Fruit fly (Drosophila melanogaster) whole organism, embryonic: ENCODE data around the gene AstA-R1.

ENCODE experiments used
- CG1024 ChIP-seq: fragments of 200-800 bp; sonication (Bioruptor generic); IDR thresholded peaks from 2 replicates; pipeline ENCODE4 v1.3.6; 2022; ENCODE audit warnings: missing biosample characterization, missing genetic modification characterization
- CG10267 ChIP-seq: fragments of 200-800 bp; sonication (Bioruptor generic); optimal IDR thresholded peaks from 2 replicates; lab custom pipeline; 2018; ENCODE audit warnings: missing biosample characterization, mild to moderate bottlenecking, missing genetic modification characterization, moderate library complexity
- CG10431 ChIP-seq: fragments of 200-800 bp; sonication (Bioruptor generic); optimal IDR thresholded peaks from 3 replicates; lab custom pipeline; 2018; ENCODE audit warnings: missing biosample characterization, mild to moderate bottlenecking, missing genetic modification characterization
- CG11093 ChIP-seq: fragments of 200-800 bp; sonication (Bioruptor generic); IDR thresholded peaks from 3 replicates; pipeline ENCODE4 v1.3.6; 2022; ENCODE audit warnings: missing biosample characterization, missing genetic modification characterization
- CG1529 ChIP-seq: fragments of 200-800 bp; sonication (Bioruptor generic); optimal IDR thresholded peaks from 3 replicates; lab custom pipeline; 2018; ENCODE audit warnings: missing biosample characterization, missing genetic modification characterization
- CG1602 ChIP-seq: fragments of 200-800 bp; sonication (Bioruptor generic); optimal IDR thresholded peaks from 3 replicates; lab custom pipeline; 2016; ENCODE audit warnings: missing biosample characterization, missing genetic modification characterization
- CG1647 ChIP-seq: fragments of 200-800 bp; sonication (Bioruptor generic); optimal IDR thresholded peaks from 3 replicates; lab custom pipeline; 2016; ENCODE audit warnings: missing biosample characterization, missing genetic modification characterization
- CG16815 ChIP-seq: fragments of 200-800 bp; sonication (Bioruptor generic); optimal IDR thresholded peaks from 3 replicates; lab custom pipeline; 2017; ENCODE audit warnings: missing biosample characterization, mild to moderate bottlenecking, missing genetic modification characterization
- CG17328 ChIP-seq: fragments of 200-800 bp; sonication (Bioruptor generic); IDR thresholded peaks from 2 replicates; pipeline ENCODE4 v1.3.6; 2022; ENCODE audit warnings: missing biosample characterization, missing genetic modification characterization
- CG17612 ChIP-seq: fragments of 200-800 bp; sonication (Bioruptor generic); IDR thresholded peaks from 2 replicates; pipeline ENCODE4 v1.3.6; 2022; ENCODE audit warnings: missing biosample characterization, missing genetic modification characterization
- CG2889 ChIP-seq: fragments of 200-800 bp; sonication (Bioruptor generic); IDR thresholded peaks from 3 replicates; pipeline ENCODE4 v1.3.6; 2022; ENCODE audit warnings: missing biosample characterization, missing genetic modification characterization
- CG31388 ChIP-seq: fragments of 200-800 bp; sonication (Bioruptor generic); optimal IDR thresholded peaks from 2 replicates; lab custom pipeline; 2016; ENCODE audit warnings: missing biosample characterization, missing genetic modification characterization
- CG31441 ChIP-seq: fragments of 200-800 bp; sonication (Bioruptor generic); IDR thresholded peaks from 2 replicates; pipeline ENCODE4 v1.3.6; 2022; ENCODE audit warnings: missing biosample characterization, missing genetic modification characterization
- CG3995 ChIP-seq: fragments of 200-800 bp; sonication (Bioruptor generic); optimal IDR thresholded peaks from 3 replicates; lab custom pipeline; 2016; ENCODE audit warnings: missing biosample characterization, missing genetic modification characterization
- CG4424 ChIP-seq: fragments of 200-800 bp; sonication (Bioruptor generic); optimal IDR thresholded peaks from 3 replicates; lab custom pipeline; 2016; ENCODE audit warnings: missing biosample characterization, missing genetic modification characterization
- CG5180 ChIP-seq: fragments of 200-800 bp; sonication (Bioruptor generic); optimal IDR thresholded peaks from 3 replicates; lab custom pipeline; 2017; ENCODE audit warnings: missing biosample characterization, missing genetic modification characterization, mild to moderate bottlenecking, moderate library complexity, missing genetic modification reagents
- CG6654 ChIP-seq: fragments of 200-800 bp; sonication (Bioruptor generic); optimal IDR thresholded peaks from 2 replicates; lab custom pipeline; 2017; ENCODE audit warnings: missing biosample characterization, mild to moderate bottlenecking, missing genetic modification characterization
- CG7556 ChIP-seq: fragments of 200-800 bp; sonication (Bioruptor generic); optimal IDR thresholded peaks from 2 replicates; lab custom pipeline; 2017; ENCODE audit warnings: missing biosample characterization, mild to moderate bottlenecking, missing genetic modification characterization
- CG9437 ChIP-seq: fragments of 200-800 bp; sonication (Bioruptor generic); optimal IDR thresholded peaks from 2 replicates; lab custom pipeline; 2018; ENCODE audit warnings: missing biosample characterization, mild to moderate bottlenecking, missing genetic modification characterization
- CTCF ChIP-seq: fragments of 200-800 bp; sonication (Bioruptor generic); optimal IDR thresholded peaks from 2 replicates; lab custom pipeline; 2017; ENCODE audit warnings: missing biosample characterization, mild to moderate bottlenecking, missing genetic modification characterization, moderate library complexity
- D ChIP-seq, 2 experiments: fragments of 200-800 bp in 1 of 2; fragments of >200 bp in 1 of 2; sonication (Bioruptor generic) in 1 of 2; optimal IDR thresholded peaks; 2 replicates in 1 of 2; 3 replicates in 1 of 2; lab custom pipeline; 2017; ENCODE audit warnings: mild to moderate bottlenecking in 1 of 2, missing biosample characterization in 1 of 2, missing genetic modification characterization in 1 of 2, missing genetic modification reagents in 1 of 2
- D19A ChIP-seq: fragments of 200-800 bp; optimal IDR thresholded peaks from 3 replicates; lab custom pipeline; 2019; ENCODE audit warnings: missing biosample characterization, mild to moderate bottlenecking, missing genetic modification characterization, moderate library complexity
- E2f1 ChIP-seq: fragments of 200-800 bp; sonication (Bioruptor generic); IDR thresholded peaks from 2 replicates; pipeline ENCODE4 v1.3.6; 2022; ENCODE audit warnings: missing biosample characterization, missing genetic modification characterization
- Ets97D ChIP-seq: fragments of 200-800 bp; sonication (Bioruptor generic); optimal IDR thresholded peaks from 3 replicates; lab custom pipeline; 2016; ENCODE audit warnings: missing biosample characterization, missing genetic modification characterization
- Fer1 ChIP-seq: fragments of 200-800 bp; sonication (Bioruptor generic); optimal IDR thresholded peaks from 2 replicates; lab custom pipeline; 2017; ENCODE audit warnings: missing biosample characterization, mild to moderate bottlenecking, missing genetic modification characterization
- Hand ChIP-seq: fragments of 200-800 bp; sonication (Bioruptor generic); optimal IDR thresholded peaks from 2 replicates; lab custom pipeline; 2017; ENCODE audit warnings: mild to moderate bottlenecking, missing biosample characterization, missing genetic modification reagents, missing genetic modification characterization
- Hr3 ChIP-seq: fragments of 200-800 bp; sonication (Bioruptor generic); optimal IDR thresholded peaks from 3 replicates; lab custom pipeline; 2016; ENCODE audit warnings: missing biosample characterization, missing genetic modification characterization
- Lim3 ChIP-seq: fragments of 200-800 bp; sonication (Bioruptor generic); IDR thresholded peaks from 2 replicates; pipeline ENCODE4 v1.3.6; 2022; ENCODE audit warnings: missing biosample characterization, missing genetic modification characterization
- Med ChIP-seq: fragments of 200-800 bp; sonication (Bioruptor generic); peaks from one replicate; lab custom pipeline; 2016; ENCODE audit warnings: missing biosample characterization, missing genetic modification characterization, mild to moderate bottlenecking, inconsistent platforms, moderate library complexity
- NFAT ChIP-seq: fragments of 200-800 bp; sonication (Bioruptor generic); IDR thresholded peaks from 2 replicates; pipeline ENCODE4 v1.3.6; 2022; ENCODE audit warnings: missing biosample characterization, missing genetic modification characterization
- Nf-YC ChIP-seq: fragments of 200-800 bp; optimal IDR thresholded peaks from 3 replicates; lab custom pipeline; 2019; ENCODE audit warnings: missing biosample characterization, mild to moderate bottlenecking, missing genetic modification characterization, moderate library complexity
- Side ChIP-seq: fragments of 200-800 bp; sonication (Bioruptor generic); optimal IDR thresholded peaks from 2 replicates; lab custom pipeline; 2016; ENCODE audit warnings: missing biosample characterization, missing genetic modification characterization
- Sox100B ChIP-seq: fragments of 200-800 bp; sonication (Bioruptor generic); optimal IDR thresholded peaks from 3 replicates; lab custom pipeline; 2018; ENCODE audit warnings: missing biosample characterization, mild to moderate bottlenecking, missing genetic modification characterization
- Stat92E ChIP-seq, 3 experiments: fragments of >200 bp in 2 of 3; fragments of 200-800 bp in 1 of 3; sonication (Bioruptor generic) in 1 of 3; optimal IDR thresholded peaks; 2 replicates each; lab custom pipeline; 2017 to 2019; ENCODE audit warnings: missing biosample characterization in 3 of 3, missing genetic modification characterization in 3 of 3, mild to moderate bottlenecking in 1 of 3, moderate library complexity in 1 of 3
- TFAM ChIP-seq: fragments of 200-800 bp; sonication (Bioruptor generic); optimal IDR thresholded peaks from 2 replicates; lab custom pipeline; 2017; ENCODE audit warnings: missing biosample characterization, missing genetic modification characterization, inconsistent platforms
- ato ChIP-seq: fragments of 200-800 bp; sonication (Bioruptor generic); IDR thresholded peaks from 2 replicates; pipeline ENCODE4 v1.3.6; 2022; ENCODE audit warnings: missing biosample characterization, missing genetic modification characterization; ENCODE audit not compliant: partially characterized antibody
- bcd ChIP-seq: fragments of 200-800 bp; sonication (Bioruptor generic); optimal IDR thresholded peaks from 2 replicates; lab custom pipeline; 2017; ENCODE audit warnings: missing biosample characterization, mild to moderate bottlenecking, missing genetic modification characterization
- bsh ChIP-seq, 2 experiments: fragments of 200-800 bp; sonication (Bioruptor generic); optimal IDR thresholded peaks; 2 replicates each; lab custom pipeline; 2017 to 2018; ENCODE audit warnings: mild to moderate bottlenecking in 2 of 2, missing biosample characterization in 2 of 2, missing genetic modification characterization in 2 of 2, moderate library complexity in 1 of 2
- cad ChIP-seq: fragments of >200 bp; optimal IDR thresholded peaks from 2 replicates; lab custom pipeline; 2017; ENCODE audit warnings: missing biosample characterization, missing genetic modification characterization
- cato ChIP-seq: fragments of 200-800 bp; sonication (Bioruptor generic); optimal IDR thresholded peaks from 2 replicates; lab custom pipeline; 2016; ENCODE audit warnings: missing biosample characterization, missing genetic modification characterization, borderline replicate concordance
- cg ChIP-seq: fragments of 200-800 bp; sonication (Bioruptor generic); optimal IDR thresholded peaks from 3 replicates; lab custom pipeline; 2019; ENCODE audit warnings: missing biosample characterization, mild to moderate bottlenecking, missing genetic modification characterization, moderate library complexity
- dmrt99B ChIP-seq: fragments of 200-800 bp; sonication (Bioruptor generic); optimal IDR thresholded peaks from 2 replicates; lab custom pipeline; 2018; ENCODE audit warnings: missing biosample characterization, mild to moderate bottlenecking, missing genetic modification characterization, moderate library complexity
- gsb-n ChIP-seq: fragments of 200-800 bp; sonication (Bioruptor generic); optimal IDR thresholded peaks from 3 replicates; lab custom pipeline; 2018; ENCODE audit warnings: missing biosample characterization, mild to moderate bottlenecking, missing genetic modification characterization
- hb ChIP-seq: fragments of 200-800 bp; sonication (Bioruptor generic); IDR thresholded peaks from 3 replicates; pipeline ENCODE4 v1.3.6; 2022; ENCODE audit warnings: missing biosample characterization, missing genetic modification characterization; ENCODE audit not compliant: partially characterized antibody
- pan ChIP-seq, 4 experiments: fragments of >200 bp in 3 of 4; fragments of 200-800 bp in 1 of 4; sonication (Bioruptor generic) in 1 of 4; optimal IDR thresholded peaks in 3 of 4; IDR thresholded peaks in 1 of 4; 2 replicates each; pipeline versions ENCODE4 v1.3.6 to Lab custom; 2017 to 2022; ENCODE audit warnings: missing biosample characterization in 2 of 4, missing genetic modification characterization in 2 of 4, mixed read lengths in 1 of 4
- phol ChIP-seq: fragments of 200-800 bp; sonication (Bioruptor generic); optimal IDR thresholded peaks from 3 replicates; lab custom pipeline; 2018; ENCODE audit warnings: missing biosample characterization, mild to moderate bottlenecking, missing genetic modification characterization, moderate library complexity
- repo ChIP-seq: fragments of 200-800 bp; sonication (Bioruptor generic); optimal IDR thresholded peaks from 2 replicates; lab custom pipeline; 2016; ENCODE audit warnings: missing biosample characterization, missing genetic modification characterization
- sqz ChIP-seq: fragments of 200-800 bp; sonication (Bioruptor generic); optimal IDR thresholded peaks from 3 replicates; lab custom pipeline; 2018; ENCODE audit warnings: missing biosample characterization, mild to moderate bottlenecking, missing genetic modification characterization
- tgo ChIP-seq: fragments of 200-800 bp; sonication (Bioruptor generic); IDR thresholded peaks from 3 replicates; pipeline ENCODE4 v1.3.6; 2022; ENCODE audit warnings: missing biosample characterization, missing genetic modification characterization
- zen2 ChIP-seq: fragments of 200-800 bp; sonication (Bioruptor generic); IDR thresholded peaks from 3 replicates; pipeline ENCODE4 v1.3.6; 2022; ENCODE audit warnings: missing biosample characterization, missing genetic modification characterization; ENCODE audit not compliant: partially characterized antibody

The AstA-R1 gene

dm6 chrX:3671469-3672094, 97.2 kb downstream of the AstA-R1 start, which contains the start of the genes Parg and Mnt (continued):
- TF ChIP-seq Fer1 (GFP tag; lab: Kevin White, UChicago) (no peak), CG10431 (GFP tag; lab: Kevin White, UChicago) (no peak), D (optimal IDR thresholded peaks at IDR 0.05; lab: Kevin White, UChicago) (no peak), D (GFP tag; optimal IDR thresholded peaks at IDR 0.05; lab: Kevin White, UChicago) (no peak), CG31441 (GFP tag; lab: Robert Waterston, UW) (no peak), Med (GFP tag; lab: Kevin White, UChicago) (no peak), Stat92E (GFP tag; optimal IDR thresholded peaks at IDR 0.05; lab: Kevin White, UChicago) (no peak), CG3995 (GFP tag; lab: Kevin White, UChicago) (peak; percentile 40), ato (no peak), Sox100B (GFP tag; lab: Kevin White, UChicago) (peak; percentile 18), CG11093 (GFP tag; lab: Robert Waterston, UW) (no peak), CG1602 (no peak), cato (GFP tag; lab: Kevin White, UChicago) (no peak), bsh (GFP tag; optimal IDR thresholded peaks at IDR 0.05; lab: Kevin White, UChicago) (no peak), cg (no peak), TFAM (GFP tag; lab: Kevin White, UChicago) (no peak), bcd (no peak), CTCF (GFP tag; lab: Kevin White, UChicago) (no peak), zen2 (GFP tag; lab: Robert Waterston, UW) (no peak), Ets97D (GFP tag; lab: Kevin White, UChicago) (peak; percentile 51), CG17612 (no peak), gsb-n (tag; lab: Kevin White, UChicago) (no peak), CG4424 (GFP tag; lab: Kevin White, UChicago) (no peak), sqz (peak; percentile 27), CG17328 (GFP tag; lab: Robert Waterston, UW) (no peak), Side (GFP tag; lab: Kevin White, UChicago) (no peak), hb (no peak; the same call in 2 of the 3 replicates), Nf-YC (tag; lab: Kevin White, UChicago) (no peak), CG5180 (GFP tag; lab: Kevin White, UChicago) (no peak), CG6654 (GFP tag; lab: Kevin White, UChicago) (no peak), NFAT (GFP tag; lab: Robert Waterston, UW) (no peak), CG1647 (no peak), E2f1 (no peak), Lim3 (GFP tag; lab: Robert Waterston, UW) (no peak), cad (GFP tag; lab: Kevin White, UChicago) (no peak), CG7556 (GFP tag; lab: Kevin White, UChicago) (peak; percentile 14), CG1529 (GFP tag; lab: Kevin White, UChicago) (no peak), tgo (GFP tag; lab: Robert Waterston, UW) (no peak), phol (tag; lab: Kevin White, UChicago) (no peak), dmrt99B (tag; lab: Kevin White, UChicago) (no peak), repo (GFP tag; lab: Kevin White, UChicago) (no peak), D19A (tag; lab: Kevin White, UChicago) (peak; percentile 18), CG16815 (GFP tag; lab: Kevin White, UChicago) (no peak), Hand (GFP tag; lab: Kevin White, UChicago) (no peak), CG9437 (GFP tag; lab: Kevin White, UChicago) (peak; percentile 70), CG10267 (peak; percentile 3), CG1024 (no peak), CG31388 (GFP tag; lab: Kevin White, UChicago) (no peak), pan (optimal IDR thresholded peaks at IDR 0.05; lab: Kevin White, UChicago) (no peak), pan (GFP tag; optimal IDR thresholded peaks at IDR 0.05 in 1 of 2, IDR thresholded peaks at IDR 0.05 in 1 of 2) (no peak), CG2889 (GFP tag; lab: Robert Waterston, UW) (no peak), Hr3 (GFP tag; lab: Kevin White, UChicago) (no peak)
